Worm (Caenorhabditis elegans): ENCODE data around the gene C50E10.2.

C50E10.2 gene

DNA sequence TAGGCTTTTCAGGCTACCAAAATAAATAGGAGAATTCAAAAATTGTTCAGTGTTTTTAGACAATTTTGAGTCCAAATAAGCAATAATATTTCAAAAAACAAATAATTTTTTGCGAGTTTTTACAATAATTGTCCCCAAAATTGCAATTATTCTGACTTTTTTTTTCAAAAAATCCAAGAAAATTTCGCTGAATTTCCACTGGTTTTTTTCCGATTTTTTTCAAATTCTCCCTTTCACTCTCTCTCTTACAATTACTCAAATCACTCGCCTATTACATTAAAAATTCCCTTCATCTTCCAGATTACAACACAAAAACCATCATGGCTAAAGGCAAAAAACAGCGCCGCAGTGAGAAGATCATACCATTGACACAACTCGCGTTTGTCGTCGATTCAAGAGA, 20.4 kb downstream of the C50E10.2 start, which contains the start of gene Y57A10A.31 (continued):
- TF ChIP-seq ztf-3 (GFP tag; optimal IDR thresholded peaks at IDR 0.05) (no peak), attf-5 (GFP tag; optimal IDR thresholded peaks at IDR 0.05) (no peak)

DNA sequence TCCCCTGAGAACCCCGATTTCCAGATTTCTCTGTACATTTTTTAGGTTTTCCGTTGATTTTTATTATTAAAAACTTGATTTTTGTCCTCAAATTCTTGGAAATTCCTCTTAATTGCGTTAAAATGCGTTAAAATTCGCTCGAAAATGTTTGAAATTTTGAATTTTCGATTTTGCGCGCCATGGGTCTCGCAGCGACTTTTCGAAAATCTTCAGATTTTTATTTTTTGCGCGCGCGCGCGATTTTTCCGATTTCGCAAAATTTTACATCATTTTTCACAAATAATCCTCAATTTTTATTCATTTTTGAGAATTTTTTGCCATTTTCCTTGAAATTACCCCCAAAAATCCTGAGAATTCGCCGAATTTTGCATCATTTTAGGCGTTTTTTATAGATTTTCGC, 25.5 kb downstream of the C50E10.2 start:
- peak; percentile 74; the same call in 1 of the 2 replicates for TF ChIP-seq Y53G8AR.9 (GFP tag; conservative IDR thresholded peaks at IDR 0.05)
- peak; percentile 88 for TF ChIP-seq lin-54 (GFP tag; optimal IDR thresholded peaks at IDR 0.05)
- no peak for TF ChIP-seq ztf-28 (GFP tag; IDR thresholded peaks at IDR 0.05)
- TF ChIP-seq B0019.2 (GFP tag; conservative IDR thresholded peaks at IDR 0.05), result peak; percentile 71
- TF ChIP-seq snpc-3.4 (tag; optimal IDR thresholded peaks at IDR 0.05), result peak; percentile 57
- peak; percentile 94 for TF ChIP-seq madf-8 (GFP tag; conservative IDR thresholded peaks at IDR 0.05)
- TF ChIP-seq pha-4 (tag; optimal IDR thresholded peaks at IDR 0.05), result no peak
- TF ChIP-seq F49E8.2 (tag; optimal IDR thresholded peaks at IDR 0.05; ENCODE audit: insufficient read depth), result peak; percentile 27
- peak; percentile 92 for TF ChIP-seq D2030.7 (GFP tag; IDR thresholded peaks at IDR 0.05)
- no peak for TF ChIP-seq nhr-120 (GFP tag; IDR thresholded peaks at IDR 0.05)
- TF ChIP-seq tbp1 (GFP tag; optimal IDR thresholded peaks at IDR 0.05), result peak; percentile 36
- peak; percentile 70 for TF ChIP-seq lsl-1 (GFP tag; optimal IDR thresholded peaks at IDR 0.05)
- TF ChIP-seq rcor-1 (GFP tag; IDR thresholded peaks at IDR 0.05), result 0 out of 2 replicates have a peak, but pooled peaks have one; percentile 38
- TF ChIP-seq attf-6 (GFP tag; IDR thresholded peaks at IDR 0.05), result no peak
- TF ChIP-seq nfya-1 (tag; optimal IDR thresholded peaks at IDR 0.05; ENCODE audit: borderline replicate concordance, insufficient read depth), result no peak
- TF ChIP-seq zim-3 (tag; optimal IDR thresholded peaks at IDR 0.05), result no peak
- peak; percentile 94 for TF ChIP-seq ceh-91 (GFP tag; IDR thresholded peaks at IDR 0.05)
- TF ChIP-seq F33H1.4 (GFP tag; IDR thresholded peaks at IDR 0.05), result peak; percentile 95
- TF ChIP-seq unc-130 (GFP tag; optimal IDR thresholded peaks at IDR 0.05), result peak; percentile 57
- peak; percentile 80 for TF ChIP-seq attf-3 (GFP tag; conservative IDR thresholded peaks at IDR 0.05)
- TF ChIP-seq ztf-3 (GFP tag; optimal IDR thresholded peaks at IDR 0.05), result no peak
- no peak for TF ChIP-seq F52B5.7 (tag; optimal IDR thresholded peaks at IDR 0.05)
- TF ChIP-seq madf-10 (tag; optimal IDR thresholded peaks at IDR 0.05), result no peak
- peak; percentile 71; the same call in 1 of the 2 replicates for TF ChIP-seq Y79H2A.3 (GFP tag; conservative IDR thresholded peaks at IDR 0.05)
- TF ChIP-seq hlh-12 (tag; optimal IDR thresholded peaks at IDR 0.05), result no peak
- no peak for TF ChIP-seq ztf-18 (tag; optimal IDR thresholded peaks at IDR 0.05)
- peak; percentile 77 for TF ChIP-seq hsf-1 (GFP tag; IDR thresholded peaks at IDR 0.05)
- TF ChIP-seq mes-4 (tag; optimal IDR thresholded peaks at IDR 0.05), result no peak
- TF ChIP-seq gei-17 (GFP tag; optimal IDR thresholded peaks at IDR 0.05), result no peak
- TF ChIP-seq F57C9.4 (tag; optimal IDR thresholded peaks at IDR 0.05), result no peak
- no peak for TF ChIP-seq nfya-2 (GFP tag; IDR thresholded peaks at IDR 0.05)
- TF ChIP-seq F55B11.4 (tag; optimal IDR thresholded peaks at IDR 0.05; ENCODE audit: borderline replicate concordance, insufficient read depth), result no peak
- TF ChIP-seq akir-1 (GFP tag; optimal IDR thresholded peaks at IDR 0.05), result no peak
- TF ChIP-seq dpff-1 (tag; optimal IDR thresholded peaks at IDR 0.05), result no peak
- TF ChIP-seq cebp-1 (GFP tag; IDR thresholded peaks at IDR 0.05), result no peak
- TF ChIP-seq cebp-1 (tag; optimal IDR thresholded peaks at IDR 0.05), result no peak
- no peak; the same call in 1 of the 2 replicates for TF ChIP-seq hmg-1.2 (GFP tag; IDR thresholded peaks at IDR 0.05)
- no peak for TF ChIP-seq sdz-38 (tag; optimal IDR thresholded peaks at IDR 0.05)
- no peak for TF ChIP-seq bed-2 (GFP tag; IDR thresholded peaks at IDR 0.05)
- TF ChIP-seq mcd-1 (GFP tag; IDR thresholded peaks at IDR 0.05), result peak; percentile 54
- no peak for TF ChIP-seq ztf-26 (tag; optimal IDR thresholded peaks at IDR 0.05)
- TF ChIP-seq lin-40 (tag; optimal IDR thresholded peaks at IDR 0.05), result no peak
- TF ChIP-seq snpc-1.3 (tag; optimal IDR thresholded peaks at IDR 0.05; ENCODE audit: insufficient read depth), result peak; percentile 33
- TF ChIP-seq ceh-100 (GFP tag; IDR thresholded peaks at IDR 0.05), result 0 out of 2 replicates have a peak, but pooled peaks have one; percentile 24
- no peak for TF ChIP-seq mel-28 (tag; optimal IDR thresholded peaks at IDR 0.05; ENCODE audit: borderline replicate concordance)

Data from whole organism, young adult.